Worm (Caenorhabditis elegans): ENCODE measurements around the gene tbc-17.

The tbc-17 gene

DNA sequence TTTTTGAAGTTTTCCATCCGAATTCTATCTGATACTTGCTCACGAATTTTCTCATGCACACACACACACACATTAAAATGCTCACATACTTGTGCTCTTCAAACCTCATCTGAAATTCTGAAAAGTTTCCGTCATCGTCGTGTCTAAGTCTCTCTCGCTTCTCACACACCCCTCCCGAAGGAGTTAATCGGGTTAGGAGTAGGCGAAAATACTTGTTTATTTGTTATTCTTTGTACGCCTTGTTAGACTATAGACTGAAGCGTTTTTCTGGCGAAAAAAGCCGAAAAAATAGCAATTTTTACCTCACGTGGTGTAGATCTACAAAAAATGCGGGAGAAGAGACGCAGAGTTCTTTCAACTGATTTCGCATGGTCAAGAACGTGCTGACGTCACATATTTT, 3.3 kb upstream of the tbc-17 start:
- TF ChIP-seq nhr-21 (tag; optimal IDR thresholded peaks at IDR 0.05) = no peak
- TF ChIP-seq mbf-1 (tag; optimal IDR thresholded peaks at IDR 0.05) = no peak
- no peak for TF ChIP-seq sma-3 (GFP tag; optimal IDR thresholded peaks at IDR 0.05)
- TF ChIP-seq peb-1 (tag; optimal IDR thresholded peaks at IDR 0.05) = no peak
- no peak for TF ChIP-seq C34F6.9 (tag; optimal IDR thresholded peaks at IDR 0.05)
- TF ChIP-seq unc-55 (GFP tag; optimal IDR thresholded peaks at IDR 0.05) = peak; percentile 2

DNA sequence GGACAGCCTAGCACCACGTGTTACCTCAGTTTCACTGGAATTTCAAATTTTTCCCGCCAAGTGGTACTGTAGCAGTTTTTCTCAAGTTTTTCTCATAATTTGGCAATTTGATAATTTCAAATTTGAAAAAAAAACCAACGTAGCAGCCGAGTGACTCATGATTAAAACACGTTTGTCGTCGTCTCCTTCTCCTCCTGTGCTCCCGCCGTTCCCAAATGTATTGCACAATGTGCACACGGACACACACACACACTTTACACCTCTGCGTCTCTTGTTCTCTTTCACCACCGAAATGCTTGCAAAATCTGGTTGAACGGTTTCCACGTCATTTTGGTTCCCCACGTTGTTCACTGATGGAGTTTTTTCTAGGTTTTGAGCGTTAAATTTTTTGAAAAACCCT, 2.9 kb upstream of the tbc-17 start:
- no peak for TF ChIP-seq R02D3.7 (tag; optimal IDR thresholded peaks at IDR 0.05)
- peak; percentile 64 for TF ChIP-seq fos-1 (tag; optimal IDR thresholded peaks at IDR 0.05)
- TF ChIP-seq unc-55 (GFP tag; optimal IDR thresholded peaks at IDR 0.05) = peak; percentile 15

DNA sequence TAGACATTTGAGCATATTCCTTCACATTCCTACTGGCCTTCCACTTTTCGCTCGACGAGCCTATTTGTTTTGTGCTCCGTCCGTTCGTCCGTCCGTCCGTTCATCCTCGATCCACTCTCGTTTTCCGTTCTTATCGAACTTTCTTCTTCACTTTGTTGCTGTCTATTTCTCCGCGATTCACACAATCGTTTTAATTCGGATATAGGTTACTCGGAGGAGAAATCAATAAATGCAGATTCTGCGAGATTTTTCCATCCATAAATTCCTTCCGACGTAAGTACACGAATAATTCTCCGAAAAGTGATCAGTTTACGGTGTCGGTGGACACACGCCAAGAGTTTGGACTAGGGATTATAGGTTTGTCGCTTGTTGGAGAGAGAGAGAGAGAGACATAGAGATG, 1.5 kb upstream of the tbc-17 start:
- TF ChIP-seq dmd-4 (tag; optimal IDR thresholded peaks at IDR 0.05) (no peak), sma-9 (GFP tag; optimal IDR thresholded peaks at IDR 0.05) (no peak), sma-9 (tag; optimal IDR thresholded peaks at IDR 0.05) (no peak), nhr-10 (tag; optimal IDR thresholded peaks at IDR 0.05) (no peak), mab-5 (tag; optimal IDR thresholded peaks at IDR 0.05) (no peak), ztf-1 (GFP tag; conservative IDR thresholded peaks at IDR 0.05) (no peak), F13H6.1 (tag; optimal IDR thresholded peaks at IDR 0.05) (no peak), blmp-1 (tag; optimal IDR thresholded peaks at IDR 0.05; ENCODE audit: insufficient read depth) (no peak), sem-4 (tag; optimal IDR thresholded peaks at IDR 0.05) (no peak), lin-11 (tag; optimal IDR thresholded peaks at IDR 0.05) (no peak), lsy-2 (tag; optimal IDR thresholded peaks at IDR 0.05) (no peak), snpc-4 (tag; optimal IDR thresholded peaks at IDR 0.05) (no peak), mbf-1 (tag; optimal IDR thresholded peaks at IDR 0.05) (no peak), gmeb-1 (tag; optimal IDR thresholded peaks at IDR 0.05) (no peak), lin-39 (tag; optimal IDR thresholded peaks at IDR 0.05) (no peak)

DNA sequence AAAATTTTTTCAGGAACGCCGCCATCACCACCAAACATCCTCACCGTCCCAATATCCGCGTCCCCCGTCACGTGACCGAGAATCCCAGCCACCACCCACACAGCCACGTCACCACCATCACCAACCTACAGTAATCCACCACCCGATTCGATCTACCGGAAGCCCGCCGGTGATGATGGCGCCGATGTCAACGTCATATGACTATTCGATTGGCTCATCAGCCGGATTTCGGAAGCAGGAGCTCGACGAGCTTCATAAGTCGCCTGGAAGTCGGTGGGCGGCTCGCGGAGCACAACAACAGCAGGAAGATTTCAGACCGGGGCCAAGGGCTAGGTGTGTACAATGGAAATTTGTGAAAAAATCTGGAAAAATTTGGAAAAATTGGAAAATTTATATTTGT, 1.9 kb downstream of the tbc-17 start:
- TF ChIP-seq F13H6.1 (tag; optimal IDR thresholded peaks at IDR 0.05) (no peak), nhr-6 (tag; optimal IDR thresholded peaks at IDR 0.05) (no peak), ceh-82 (tag; optimal IDR thresholded peaks at IDR 0.05) (no peak), crh-2 (tag; optimal IDR thresholded peaks at IDR 0.05) (no peak), mdl-1 (tag; optimal IDR thresholded peaks at IDR 0.05) (no peak), ztf-11 (tag; optimal IDR thresholded peaks at IDR 0.05) (no peak)

DNA sequence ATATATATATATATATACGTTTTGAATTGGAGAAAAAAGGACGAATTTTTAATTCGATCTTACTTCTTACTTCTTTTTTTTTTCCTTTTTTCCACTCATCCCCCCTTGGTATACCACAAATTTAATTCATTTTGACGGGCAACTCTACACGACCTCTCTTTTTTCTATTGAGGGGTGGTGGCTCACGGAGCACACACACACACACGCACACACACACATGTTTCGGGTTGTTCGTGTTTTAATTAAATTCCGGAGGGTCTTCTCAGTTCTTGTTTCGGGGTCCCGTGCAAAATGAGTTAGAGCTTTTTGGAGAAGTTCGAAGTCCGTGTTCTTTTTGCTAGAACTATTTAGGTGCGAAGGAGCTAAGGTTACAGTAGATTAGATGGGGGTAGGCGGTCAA, 17.3 kb downstream of the tbc-17 start:
- TF ChIP-seq zag-1 (tag; optimal IDR thresholded peaks at IDR 0.05) (peak; percentile 5), unc-55 (GFP tag; optimal IDR thresholded peaks at IDR 0.05) (no peak), nhr-11 (tag; optimal IDR thresholded peaks at IDR 0.05) (no peak), ceh-82 (tag; optimal IDR thresholded peaks at IDR 0.05) (no peak), fos-1 (tag; optimal IDR thresholded peaks at IDR 0.05) (no peak), nhr-12 (tag; optimal IDR thresholded peaks at IDR 0.05) (no peak)

DNA sequence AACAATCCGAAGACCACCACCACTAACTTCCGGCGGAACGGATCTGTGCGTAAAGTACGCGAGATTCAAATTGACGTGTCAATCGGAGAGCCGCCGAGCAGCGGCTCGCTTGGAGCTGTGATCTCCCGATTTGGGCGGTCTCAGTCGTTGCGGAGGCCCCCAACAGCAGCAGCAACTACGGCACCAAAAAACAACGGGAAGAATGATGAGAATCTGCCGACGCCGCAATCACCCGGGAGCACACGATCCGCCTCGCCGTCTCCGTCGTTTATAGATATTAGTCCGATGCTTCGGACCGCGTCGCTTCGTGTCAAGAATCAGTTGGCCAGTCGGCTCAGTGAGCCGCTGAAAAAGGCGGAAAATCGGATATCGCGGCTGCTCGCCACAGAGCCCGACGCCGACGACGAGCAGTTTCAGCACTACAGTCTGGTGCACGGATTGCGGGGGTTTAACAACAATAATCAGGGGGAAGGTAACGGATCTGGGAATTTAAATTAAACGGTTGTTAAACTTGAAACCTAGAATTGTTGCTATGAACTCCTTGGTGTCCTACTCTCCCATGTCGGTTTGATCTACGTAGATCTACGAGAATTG, 21.6 kb downstream of the tbc-17 start:
- TF ChIP-seq nhr-25 (tag; optimal IDR thresholded peaks at IDR 0.05) (no peak), R02D3.7 (tag; optimal IDR thresholded peaks at IDR 0.05) (no peak), sem-4 (tag; optimal IDR thresholded peaks at IDR 0.05) (no peak), snpc-4 (tag; optimal IDR thresholded peaks at IDR 0.05) (no peak), elt-1 (tag; optimal IDR thresholded peaks at IDR 0.05) (no peak), mab-5 (tag; optimal IDR thresholded peaks at IDR 0.05) (no peak), egl-27 (tag; optimal IDR thresholded peaks at IDR 0.05) (no peak), lin-39 (tag; optimal IDR thresholded peaks at IDR 0.05) (no peak), Y55F3AM.14 (GFP tag; optimal IDR thresholded peaks at IDR 0.05) (no peak), ztf-4 (tag; optimal IDR thresholded peaks at IDR 0.05) (no peak), ztf-1 (GFP tag; conservative IDR thresholded peaks at IDR 0.05) (no peak), sma-9 (GFP tag; optimal IDR thresholded peaks at IDR 0.05) (no peak), sma-9 (tag; optimal IDR thresholded peaks at IDR 0.05) (no peak), C34F6.9 (tag; optimal IDR thresholded peaks at IDR 0.05) (no peak)
